Fruit fly (Drosophila melanogaster) whole organism: ENCODE measurements around the gene UQCR-14.

ENCODE experiments used
- CG8478 ChIP-seq: fragments of >200 bp; optimal IDR thresholded peaks from 2 replicates; lab custom pipeline; 2018; ENCODE audit warnings: inconsistent platforms
- Dll ChIP-seq: fragments of >200 bp; optimal IDR thresholded peaks from 2 replicates; lab custom pipeline; 2017
- EcR ChIP-seq, 2 experiments: fragments of >200 bp; optimal IDR thresholded peaks; 2 replicates each; lab custom pipeline; 2017; ENCODE audit warnings: missing biosample characterization in 2 of 2, missing genetic modification characterization in 2 of 2, missing genetic modification reagents in 2 of 2
- pan ChIP-seq: fragments of >200 bp; optimal IDR thresholded peaks from 2 replicates; lab custom pipeline; 2017
- psq ChIP-seq: fragments of >200 bp; optimal IDR thresholded peaks from 2 replicates; lab custom pipeline; 2017
- usp ChIP-seq: fragments of >200 bp; optimal IDR thresholded peaks from 2 replicates; lab custom pipeline; 2017; ENCODE audit warnings: missing biosample characterization, missing genetic modification characterization, mixed read lengths

DNA sequence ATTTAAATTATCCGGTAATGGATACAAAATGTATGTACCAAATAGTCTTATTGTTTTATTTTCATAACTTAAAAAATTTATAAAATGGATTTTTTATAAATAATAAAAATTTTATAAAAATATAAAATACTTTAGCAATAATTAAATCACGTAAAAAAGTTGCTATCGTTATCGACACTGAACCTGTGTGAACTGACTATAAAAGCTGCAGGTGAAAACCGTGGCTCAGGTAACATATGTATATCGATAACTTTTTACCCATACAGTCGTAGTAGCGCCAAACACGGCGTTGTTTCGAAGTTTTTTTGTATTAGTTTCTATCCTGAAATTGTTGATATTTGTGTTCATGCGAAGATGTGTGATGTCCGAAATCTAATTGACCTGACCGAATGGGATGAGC, 17.5 kb downstream of the UQCR-14 start, which contains the start of gene CG3679:
- TF ChIP-seq Dll (lab: Kevin White, UChicago) (no peak), CG8478 (lab: Kevin White, UChicago) (no peak), usp (GFP tag; lab: Kevin White, UChicago) (no peak), psq (lab: Kevin White, UChicago) (no peak), EcR (GFP tag; optimal IDR thresholded peaks at IDR 0.05; lab: Kevin White, UChicago) (no peak), pan (lab: Kevin White, UChicago) (no peak)
